Fruit fly (Drosophila melanogaster): Measurements from ENCODE around the gene RpS14b.

RpS14b gene

DNA sequence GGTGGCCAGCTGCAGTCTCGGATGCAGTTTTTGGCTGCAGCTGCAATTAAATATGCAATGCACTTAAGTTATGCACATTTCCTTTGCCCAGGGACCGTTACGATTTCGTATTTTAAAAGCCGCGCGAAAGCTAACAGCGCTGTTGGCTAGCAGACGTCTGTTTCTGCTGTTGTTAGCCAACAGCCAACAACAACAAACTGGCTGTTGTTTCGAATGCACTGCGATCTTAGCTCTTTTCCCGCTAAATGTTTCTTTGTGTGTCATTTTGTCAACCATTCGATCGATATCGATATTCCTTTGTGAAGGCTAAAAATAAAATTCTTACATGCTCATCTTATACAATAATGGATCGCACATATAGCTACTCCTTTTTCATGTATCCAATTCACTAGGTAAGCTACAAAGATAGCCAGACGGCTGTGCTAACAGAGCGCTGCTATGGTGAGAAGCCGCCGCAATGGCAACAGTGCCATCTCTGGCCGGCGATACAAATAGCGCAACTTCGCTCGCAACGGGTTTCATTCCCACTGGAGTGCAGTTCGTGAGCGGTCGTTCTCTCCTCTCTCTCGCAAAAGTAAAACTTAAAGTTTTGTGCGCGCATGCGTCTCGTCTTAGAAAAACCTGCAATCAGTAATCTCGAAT lies 34.6 kb downstream of the RpS14b start (continued):
- TF ChIP-seq eg (GFP tag; IDR thresholded peaks at IDR 0.05), result 0 out of 3 replicates have a peak, but pooled peaks have one; percentile 15
- TF ChIP-seq CG3919 (GFP tag; optimal IDR thresholded peaks at IDR 0.05), result peak; percentile 22

DNA sequence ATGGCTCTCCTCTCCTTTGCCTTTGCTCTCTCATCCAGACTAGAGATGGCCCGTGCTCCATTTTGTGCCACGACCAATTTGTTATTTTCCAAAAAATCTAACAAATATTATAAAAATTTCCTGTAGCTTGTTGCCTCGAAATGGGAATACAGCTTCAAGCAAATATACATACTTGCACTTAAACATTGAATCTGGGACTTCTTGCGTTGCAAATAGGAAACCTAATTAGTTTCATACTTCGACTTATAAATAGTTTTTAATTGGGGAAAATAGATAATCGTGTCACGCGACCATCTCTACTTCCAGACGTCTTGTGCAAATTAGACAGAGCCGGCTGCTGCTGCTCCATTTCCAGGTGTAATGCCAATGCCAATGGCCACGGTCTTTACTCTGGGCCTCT lies 35.7 kb downstream of the RpS14b start:
- TF ChIP-seq CG1621 (tag; optimal IDR thresholded peaks at IDR 0.05) (peak; percentile 78), Sox102F (GFP tag; optimal IDR thresholded peaks at IDR 0.05) (peak; percentile 84), CG16779 (tag; optimal IDR thresholded peaks at IDR 0.05) (peak; percentile 51), eg (GFP tag; IDR thresholded peaks at IDR 0.05) (peak; percentile 67), CG4318 (GFP tag; optimal IDR thresholded peaks at IDR 0.05) (peak; percentile 83), Eip93F (GFP tag; optimal IDR thresholded peaks at IDR 0.05) (peak; percentile 17), CG8319 (GFP tag; optimal IDR thresholded peaks at IDR 0.05) (peak; percentile 62), CG32006 (GFP tag; optimal IDR thresholded peaks at IDR 0.05) (peak; percentile 91), CG31627 (GFP tag; optimal IDR thresholded peaks at IDR 0.05) (peak; percentile 81), CG3919 (GFP tag; optimal IDR thresholded peaks at IDR 0.05) (peak; percentile 81), CG6163 (GFP tag; IDR thresholded peaks at IDR 0.05) (peak; percentile 71), CG6276 (GFP tag; optimal IDR thresholded peaks at IDR 0.05) (peak; percentile 81), Sox14 (GFP tag; optimal IDR thresholded peaks at IDR 0.05) (peak; percentile 87), dac (GFP tag; optimal IDR thresholded peaks at IDR 0.05) (peak; percentile 77), CG6808 (GFP tag; optimal IDR thresholded peaks at IDR 0.05) (peak; percentile 87), pdm3 (GFP tag; optimal IDR thresholded peaks at IDR 0.05) (peak; percentile 89), CG9139 (GFP tag; optimal IDR thresholded peaks at IDR 0.05) (peak; percentile 63), dsx (GFP tag; optimal IDR thresholded peaks at IDR 0.05; ENCODE audit: poor library complexity, severe bottlenecking) (peak; percentile 82), CG11762 (GFP tag; optimal IDR thresholded peaks at IDR 0.05; ENCODE audit: insufficient read depth) (peak; percentile 75), Blimp-1 (GFP tag; optimal IDR thresholded peaks at IDR 0.05) (peak; percentile 22), lz (GFP tag; optimal IDR thresholded peaks at IDR 0.05) (peak; percentile 84), CG10631 (GFP tag; optimal IDR thresholded peaks at IDR 0.05) (peak; percentile 88), Sox15 (GFP tag; optimal IDR thresholded peaks at IDR 0.05) (peak; percentile 76), CG6792 (GFP tag; optimal IDR thresholded peaks at IDR 0.05) (peak; percentile 72), net (GFP tag; optimal IDR thresholded peaks at IDR 0.05) (peak; percentile 85), CG3032 (tag; optimal IDR thresholded peaks at IDR 0.05) (peak; percentile 87), acj6 (GFP tag; optimal IDR thresholded peaks at IDR 0.05) (peak; percentile 86), vri (GFP tag; optimal IDR thresholded peaks at IDR 0.05) (peak; percentile 71), CG15336 (GFP tag; IDR thresholded peaks at IDR 0.05) (peak; percentile 79), Ets96B (tag; optimal IDR thresholded peaks at IDR 0.05) (peak; percentile 85), Hr39 (GFP tag; optimal IDR thresholded peaks at IDR 0.05) (peak; percentile 82), Eip78C (GFP tag) (peak; percentile 98), spab (GFP tag; optimal IDR thresholded peaks at IDR 0.05) (peak; percentile 74), Met (GFP tag; optimal IDR thresholded peaks at IDR 0.05) (peak; percentile 87), Hr4 (GFP tag; optimal IDR thresholded peaks at IDR 0.05) (peak; percentile 80), Gug (GFP tag; IDR thresholded peaks at IDR 0.05) (peak; percentile 51; the same call in 1 of the 2 replicates), Lpt (GFP tag; optimal IDR thresholded peaks at IDR 0.05) (peak; percentile 66), Ets21C (GFP tag; optimal IDR thresholded peaks at IDR 0.05) (peak; percentile 67), cyc (GFP tag; optimal IDR thresholded peaks at IDR 0.05) (peak; percentile 82), Smox (GFP tag; optimal IDR thresholded peaks at IDR 0.05) (peak; percentile 82), CG8119 (GFP tag; IDR thresholded peaks at IDR 0.05) (peak; percentile 84), salr (GFP tag; optimal IDR thresholded peaks at IDR 0.05) (peak; percentile 78 to 80), ss (GFP tag; optimal IDR thresholded peaks at IDR 0.05) (peak; percentile 78 to 80), svp (GFP tag) (peak; percentile 89), CG11294 (GFP tag; IDR thresholded peaks at IDR 0.05) (peak; percentile 28; the same call in 1 of the 2 replicates), esn (GFP tag; optimal IDR thresholded peaks at IDR 0.05) (peak; percentile 88), OdsH (GFP tag; optimal IDR thresholded peaks at IDR 0.05) (peak; percentile 88), CG34406 (GFP tag; optimal IDR thresholded peaks at IDR 0.05) (peak; percentile 70)
